Worm (Caenorhabditis elegans) whole organism, early embryonic: ENCODE measurements around the gene dlg-1.

Experiments used
- ama-1 ChIP-seq: fragments of 150-350 bp; optimal IDR thresholded peaks from 2 replicates; lab custom pipeline; 2014
- flt-1 ChIP-seq: fragments of 200-800 bp; sonication (Bioruptor generic); IDR thresholded peaks from 2 replicates; pipeline ENCODE4 v1.3.6; 2022; ENCODE audit warnings: missing genetic modification characterization, missing compliant biosample characterization
- hmbx-1 ChIP-seq: sonication (generic microtip); optimal IDR thresholded peaks from 2 replicates; lab custom pipeline; 2016; ENCODE audit warnings: mild to moderate bottlenecking, missing genetic modification characterization, missing compliant biosample characterization
- hmg-4 ChIP-seq: fragments of 200-800 bp; sonication (Bioruptor generic); optimal IDR thresholded peaks from 2 replicates; lab custom pipeline; 2018; ENCODE audit warnings: mild to moderate bottlenecking, missing genetic modification characterization, missing compliant biosample characterization
- hnd-1 ChIP-seq: sonication (generic microtip); optimal IDR thresholded peaks from 2 replicates; lab custom pipeline; 2016; ENCODE audit warnings: missing genetic modification characterization, missing compliant biosample characterization
- scrt-1 ChIP-seq: fragments of 200-800 bp; sonication (Bioruptor generic); IDR thresholded peaks from 2 replicates; pipeline ENCODE4 v1.3.6; 2022; ENCODE audit warnings: missing genetic modification characterization, missing compliant biosample characterization
- tbx-11 ChIP-seq: fragments of 200-800 bp; sonication (Bioruptor generic); IDR thresholded peaks from 2 replicates; pipeline ENCODE4 v1.3.6; 2022; ENCODE audit warnings: missing genetic modification characterization, missing compliant biosample characterization
- tra-4 ChIP-seq: sonication (generic microtip); optimal IDR thresholded peaks from 2 replicates; lab custom pipeline; 2017; ENCODE audit warnings: missing genetic modification characterization, missing compliant biosample characterization

- TF ChIP-seq ama-1 (lab: Kevin White, UChicago) (no peak), flt-1 (no peak), tbx-11 (GFP tag; lab: Robert Waterston, UW) (no peak), hnd-1 (tag; lab: Kevin White, UChicago) (no peak), scrt-1 (GFP tag; lab: Robert Waterston, UW) (no peak), hmbx-1 (tag; lab: Kevin White, UChicago) (no peak), tra-4 (tag; lab: Kevin White, UChicago) (no peak), hmg-4 (no peak)
Measured at ce11 chrX:5479300-5479811, at the start of gene dlg-1.
